Fruit fly (Drosophila melanogaster) whole organism, embryonic: ENCODE measurements around the gene CG42728.

Source experiments
- CG12942 ChIP-seq: fragments of 200-800 bp; sonication (Bioruptor generic); optimal IDR thresholded peaks from 3 replicates; lab custom pipeline; 2016; ENCODE audit warnings: missing biosample characterization, missing genetic modification characterization
- CG14710 ChIP-seq: fragments of 200-800 bp; sonication (Bioruptor generic); optimal IDR thresholded peaks from 3 replicates; lab custom pipeline; 2019; ENCODE audit warnings: missing biosample characterization, mild to moderate bottlenecking, missing genetic modification characterization, moderate library complexity
- Nf-YA ChIP-seq: fragments of 200-800 bp; sonication (Bioruptor generic); IDR thresholded peaks from 2 replicates; pipeline ENCODE4 v1.3.6; 2022; ENCODE audit warnings: missing biosample characterization, missing genetic modification characterization
- TFAM ChIP-seq: fragments of 200-800 bp; sonication (Bioruptor generic); optimal IDR thresholded peaks from 2 replicates; lab custom pipeline; 2017; ENCODE audit warnings: missing biosample characterization, missing genetic modification characterization, inconsistent platforms
- ap ChIP-seq: fragments of 200-800 bp; sonication (Bioruptor generic); IDR thresholded peaks from 2 replicates; pipeline ENCODE4 v1.3.6; 2022; ENCODE audit warnings: missing biosample characterization, missing genetic modification characterization
- lmd ChIP-seq: fragments of 200-800 bp; sonication (Bioruptor generic); IDR thresholded peaks from 2 replicates; pipeline ENCODE4 v1.3.6; 2022; ENCODE audit warnings: missing biosample characterization, missing genetic modification characterization
- tll ChIP-seq, 2 experiments: fragments of 200-800 bp in 1 of 2; fragments of >200 bp in 1 of 2; sonication (Bioruptor generic) in 1 of 2; optimal IDR thresholded peaks; 2 replicates each; lab custom pipeline; 2017 to 2019; ENCODE audit warnings: missing biosample characterization in 2 of 2, missing genetic modification characterization in 2 of 2, mild to moderate bottlenecking in 1 of 2, moderate library complexity in 1 of 2

- no peak for TF ChIP-seq tll (GFP tag; optimal IDR thresholded peaks at IDR 0.05; lab: Kevin White, UChicago)
- TF ChIP-seq Nf-YA = no peak
- TF ChIP-seq lmd = no peak
- no peak for TF ChIP-seq TFAM
- TF ChIP-seq ap (GFP tag; lab: Robert Waterston, UW) = no peak
- no peak for TF ChIP-seq CG12942 (GFP tag; lab: Kevin White, UChicago)
- no peak for TF ChIP-seq CG14710 (tag; lab: Kevin White, UChicago)
These were observed 32.5 kb downstream of the CG42728 start, which contains the start of gene CG12355 for dm6 chr3L:15495449-15495848.
